Worm (Caenorhabditis elegans): ENCODE data around the gene str-228.

ce11 chrV:3477496-3477895 lies 32.5 kb upstream of the str-228 start, which contains the start of gene srbc-31:
- TF ChIP-seq klf-2 (GFP tag; conservative IDR thresholded peaks at IDR 0.05) (no peak), ztf-23 (GFP tag; IDR thresholded peaks at IDR 0.05) (no peak), T22C8.4 (GFP tag; IDR thresholded peaks at IDR 0.05) (no peak), cog-1 (tag; optimal IDR thresholded peaks at IDR 0.05) (no peak), med-1 (GFP tag; optimal IDR thresholded peaks at IDR 0.05; ENCODE audit: insufficient read depth) (no peak), flt-1 (GFP tag; IDR thresholded peaks at IDR 0.05) (no peak), tab-1 (GFP tag; IDR thresholded peaks at IDR 0.05) (no peak), ref-1 (GFP tag; conservative IDR thresholded peaks at IDR 0.05) (no peak), ztf-29 (GFP tag; IDR thresholded peaks at IDR 0.05) (no peak)
